Worm (Caenorhabditis elegans) whole organism, young adult: ENCODE results near the gene ZK742.3.

ENCODE experiments used
- F10E7.11 ChIP-seq: sonication (generic microtip); optimal IDR thresholded peaks from 2 replicates; lab custom pipeline; 2017; ENCODE audit warnings: mild to moderate bottlenecking, missing genetic modification characterization, moderate library complexity, missing compliant biosample characterization
- F33H1.4 ChIP-seq: fragments of 200-800 bp; sonication (Bioruptor generic); IDR thresholded peaks from 2 replicates; pipeline ENCODE4 v1.3.6; 2022; ENCODE audit warnings: missing genetic modification reagents, missing genetic modification characterization, missing compliant biosample characterization
- F49E8.2 ChIP-seq: sonication (generic microtip); optimal IDR thresholded peaks from 3 replicates; lab custom pipeline; 2017; ENCODE audit warnings: missing genetic modification characterization, mild to moderate bottlenecking, missing compliant biosample characterization, antibody characterized with exemption, moderate library complexity; ENCODE audit not compliant: insufficient read depth
- T07F8.4 ChIP-seq: sonication (generic microtip); optimal IDR thresholded peaks from 2 replicates; lab custom pipeline; 2016; ENCODE audit warnings: mild to moderate bottlenecking, missing genetic modification characterization, moderate library complexity, missing compliant biosample characterization
- Y67H2A.10 ChIP-seq: fragments of 200-800 bp; sonication (Bioruptor generic); conservative IDR thresholded peaks from 2 replicates; pipeline ENCODE4 v1.3.6; 2022; ENCODE audit warnings: missing genetic modification reagents, missing genetic modification characterization, missing compliant biosample characterization
- aptf-2 ChIP-seq: fragments of 200-800 bp; sonication (Bioruptor generic); conservative IDR thresholded peaks from 2 replicates; pipeline ENCODE4 v1.3.6; 2022; ENCODE audit warnings: missing genetic modification reagents, missing genetic modification characterization, missing compliant biosample characterization
- aptf-3 ChIP-seq: fragments of 200-800 bp; sonication (Bioruptor generic); IDR thresholded peaks from 2 replicates; pipeline ENCODE4 v1.3.6; 2022; ENCODE audit warnings: missing genetic modification characterization, missing compliant biosample characterization
- atf-7 ChIP-seq: sonication (generic microtip); optimal IDR thresholded peaks from 2 replicates; lab custom pipeline; 2017; ENCODE audit warnings: mild to moderate bottlenecking, missing genetic modification characterization, missing compliant biosample characterization
- attf-3 ChIP-seq: fragments of 200-800 bp; sonication (Bioruptor generic); conservative IDR thresholded peaks from 2 replicates; pipeline ENCODE4 v1.3.6; 2022; ENCODE audit warnings: missing genetic modification reagents, missing genetic modification characterization, missing compliant biosample characterization
- attf-5 ChIP-seq: fragments of 200-800 bp; sonication (Bioruptor generic); optimal IDR thresholded peaks from 2 replicates; lab custom pipeline; 2018; ENCODE audit warnings: mild to moderate bottlenecking, missing genetic modification characterization, missing compliant biosample characterization
- bed-1 ChIP-seq: fragments of 200-800 bp; sonication (Bioruptor generic); IDR thresholded peaks from 2 replicates; pipeline ENCODE4 v1.3.6; 2022; ENCODE audit warnings: missing genetic modification reagents, missing genetic modification characterization, missing compliant biosample characterization
- cebp-2 ChIP-seq: fragments of 200-800 bp; sonication (Bioruptor generic); IDR thresholded peaks from 2 replicates; pipeline ENCODE4 v1.3.6; 2022; ENCODE audit warnings: missing genetic modification characterization, missing compliant biosample characterization
- ceh-27 ChIP-seq: fragments of 200-800 bp; sonication (Bioruptor generic); optimal IDR thresholded peaks from 2 replicates; lab custom pipeline; 2018; ENCODE audit warnings: mild to moderate bottlenecking, missing genetic modification characterization, moderate library complexity, missing compliant biosample characterization
- ceh-40 ChIP-seq: fragments of 200-800 bp; sonication (Bioruptor generic); IDR thresholded peaks from 2 replicates; pipeline ENCODE4 v1.3.6; 2022; ENCODE audit warnings: missing genetic modification characterization, missing compliant biosample characterization
- ceh-79 ChIP-seq: sonication (generic microtip); optimal IDR thresholded peaks from 2 replicates; lab custom pipeline; 2017; ENCODE audit warnings: mild to moderate bottlenecking, missing genetic modification characterization, missing compliant biosample characterization
- ceh-91 ChIP-seq: fragments of 200-800 bp; sonication (Bioruptor generic); IDR thresholded peaks from 2 replicates; pipeline ENCODE4 v1.3.6; 2022; ENCODE audit warnings: missing genetic modification reagents, missing genetic modification characterization, missing compliant biosample characterization
- egl-18 ChIP-seq: fragments of 200-800 bp; sonication (Bioruptor generic); IDR thresholded peaks from 2 replicates; pipeline ENCODE4 v1.3.6; 2022; ENCODE audit warnings: missing genetic modification reagents, missing genetic modification characterization, missing compliant biosample characterization
- egrh-3 ChIP-seq: fragments of 200-800 bp; sonication (Bioruptor generic); IDR thresholded peaks from 2 replicates; pipeline ENCODE4 v1.3.6; 2022; ENCODE audit warnings: missing genetic modification reagents, missing genetic modification characterization, missing compliant biosample characterization
- hrde-1 ChIP-seq: sonication (generic microtip); optimal IDR thresholded peaks from 2 replicates; lab custom pipeline; 2016; ENCODE audit warnings: missing genetic modification characterization, mild to moderate bottlenecking, missing compliant biosample characterization, moderate library complexity, missing genotype, missing genetic modification reagents, borderline replicate concordance
- lin-40 ChIP-seq: sonication (generic microtip); optimal IDR thresholded peaks from 2 replicates; lab custom pipeline; 2016; ENCODE audit warnings: missing genetic modification characterization, mild to moderate bottlenecking, missing compliant biosample characterization, missing genotype, missing genetic modification reagents
- lir-1 ChIP-seq: fragments of 200-800 bp; sonication (Bioruptor generic); conservative IDR thresholded peaks from 2 replicates; pipeline ENCODE4 v1.3.6; 2022; ENCODE audit warnings: missing genetic modification reagents, missing genetic modification characterization, missing compliant biosample characterization
- lsl-1 ChIP-seq: fragments of 200-800 bp; sonication (Bioruptor generic); optimal IDR thresholded peaks from 2 replicates; lab custom pipeline; 2018; ENCODE audit warnings: mild to moderate bottlenecking, missing genetic modification characterization, moderate library complexity, missing compliant biosample characterization
- madf-10 ChIP-seq: sonication (generic microtip); optimal IDR thresholded peaks from 2 replicates; lab custom pipeline; 2016; ENCODE audit warnings: mild to moderate bottlenecking, missing genetic modification characterization, missing compliant biosample characterization
- madf-3 ChIP-seq: fragments of 200-800 bp; sonication (Bioruptor generic); IDR thresholded peaks from 2 replicates; pipeline ENCODE4 v1.3.6; 2022; ENCODE audit warnings: missing genetic modification reagents, missing genetic modification characterization, missing compliant biosample characterization
- madf-6 ChIP-seq: fragments of 200-800 bp; sonication (Bioruptor generic); IDR thresholded peaks from 2 replicates; pipeline ENCODE4 v1.3.6; 2022; ENCODE audit warnings: missing genetic modification reagents, missing genetic modification characterization, missing compliant biosample characterization
- madf-8 ChIP-seq: fragments of 200-800 bp; sonication (Bioruptor generic); conservative IDR thresholded peaks from 2 replicates; pipeline ENCODE4 v1.3.6; 2022; ENCODE audit warnings: missing genetic modification reagents, missing genetic modification characterization, missing compliant biosample characterization
- mes-4 ChIP-seq: sonication (generic microtip); optimal IDR thresholded peaks from 2 replicates; lab custom pipeline; 2016; ENCODE audit warnings: missing genotype, missing genetic modification characterization, missing compliant biosample characterization
- nhr-80 ChIP-seq: sonication (generic microtip); optimal IDR thresholded peaks from 2 replicates; lab custom pipeline; 2016; ENCODE audit warnings: missing genetic modification characterization, missing compliant biosample characterization
- pha-4 ChIP-seq: fragments of 150-350 bp; sonication (generic microtip); optimal IDR thresholded peaks from 2 replicates; lab custom pipeline; 2014; ENCODE audit warnings: missing biosample characterization, missing genetic modification reagents, missing genetic modification characterization
- rcor-1 ChIP-seq: fragments of 200-800 bp; sonication (Bioruptor generic); IDR thresholded peaks from 2 replicates; pipeline ENCODE4 v1.3.6; 2022; ENCODE audit warnings: missing genetic modification reagents, missing genetic modification characterization, missing compliant biosample characterization
- rec-8 ChIP-seq, 2 experiments: sonication (generic microtip); optimal IDR thresholded peaks; 2 replicates each; lab custom pipeline; 2016; ENCODE audit warnings: mild to moderate bottlenecking in 2 of 2, missing genetic modification characterization in 2 of 2, missing genetic modification reagents in 2 of 2, missing genotype in 2 of 2, missing biosample characterization in 1 of 2, missing compliant biosample characterization in 1 of 2, moderate library complexity in 1 of 2
- sdz-38 ChIP-seq: sonication (generic microtip); optimal IDR thresholded peaks from 2 replicates; lab custom pipeline; 2016; ENCODE audit warnings: missing genotype, missing genetic modification characterization, missing compliant biosample characterization
- sea-2 ChIP-seq: fragments of 200-800 bp; sonication (Bioruptor generic); IDR thresholded peaks from 2 replicates; pipeline ENCODE4 v1.3.6; 2022; ENCODE audit warnings: missing genetic modification characterization, missing compliant biosample characterization
- snpc-1.1 ChIP-seq: sonication (generic microtip); optimal IDR thresholded peaks from 2 replicates; lab custom pipeline; 2017; ENCODE audit warnings: missing genetic modification characterization, mild to moderate bottlenecking, missing compliant biosample characterization, antibody characterized with exemption, moderate library complexity, missing genotype, missing genetic modification reagents; ENCODE audit not compliant: insufficient read depth
- snpc-1.3 ChIP-seq: sonication (generic microtip); optimal IDR thresholded peaks from 2 replicates; lab custom pipeline; 2017; ENCODE audit warnings: missing genetic modification characterization, mild to moderate bottlenecking, missing compliant biosample characterization, antibody characterized with exemption, moderate library complexity, missing genotype, missing genetic modification reagents; ENCODE audit not compliant: insufficient read depth
- snpc-3.4 ChIP-seq: sonication (generic microtip); optimal IDR thresholded peaks from 2 replicates; lab custom pipeline; 2017; ENCODE audit warnings: missing genetic modification characterization, mild to moderate bottlenecking, missing compliant biosample characterization, antibody characterized with exemption, moderate library complexity, missing genotype, missing genetic modification reagents
- snpc-4 ChIP-seq, 5 experiments: fragments of 150-350 bp in 1 of 5; sonication (generic microtip) in 4 of 5; optimal IDR thresholded peaks; 2 replicates each; lab custom pipeline; 2014 to 2018; ENCODE audit warnings: missing genetic modification characterization in 5 of 5, missing biosample characterization in 3 of 5, antibody characterized with exemption in 2 of 5, mild to moderate bottlenecking in 2 of 5, missing compliant biosample characterization in 2 of 5, missing genotype in 2 of 5, moderate library complexity in 2 of 5, missing genetic modification reagents in 1 of 5
- unc-62 ChIP-seq: fragments of 150-350 bp; optimal IDR thresholded peaks from 2 replicates; lab custom pipeline; 2014; ENCODE audit warnings: missing biosample characterization, missing genetic modification reagents, missing genetic modification characterization
- zfh-2 ChIP-seq: fragments of 200-800 bp; sonication (Bioruptor generic); conservative IDR thresholded peaks from 2 replicates; pipeline ENCODE4 v1.3.6; 2022; ENCODE audit warnings: missing genetic modification reagents, missing genetic modification characterization, missing compliant biosample characterization
- zim-3 ChIP-seq: sonication (generic microtip); optimal IDR thresholded peaks from 2 replicates; lab custom pipeline; 2017; ENCODE audit warnings: mild to moderate bottlenecking, missing genetic modification characterization, moderate library complexity, missing compliant biosample characterization
- ztf-18 ChIP-seq: sonication (generic microtip); optimal IDR thresholded peaks from 2 replicates; lab custom pipeline; 2016; ENCODE audit warnings: missing genotype, mild to moderate bottlenecking, missing genetic modification characterization, missing compliant biosample characterization
- ztf-22 ChIP-seq: fragments of 200-800 bp; sonication (Bioruptor generic); optimal IDR thresholded peaks from 2 replicates; lab custom pipeline; 2018; ENCODE audit warnings: mild to moderate bottlenecking, missing genetic modification characterization, moderate library complexity, missing compliant biosample characterization
- ztf-3 ChIP-seq: fragments of 200-800 bp; sonication (Bioruptor generic); optimal IDR thresholded peaks from 2 replicates; lab custom pipeline; 2018; ENCODE audit warnings: mild to moderate bottlenecking, missing genetic modification characterization, missing compliant biosample characterization
- ztf-6 ChIP-seq: fragments of 200-800 bp; sonication (Bioruptor generic); IDR thresholded peaks from 2 replicates; pipeline ENCODE4 v1.3.6; 2022; ENCODE audit warnings: missing genetic modification reagents, missing genetic modification characterization, missing compliant biosample characterization

The ZK742.3 gene

DNA sequence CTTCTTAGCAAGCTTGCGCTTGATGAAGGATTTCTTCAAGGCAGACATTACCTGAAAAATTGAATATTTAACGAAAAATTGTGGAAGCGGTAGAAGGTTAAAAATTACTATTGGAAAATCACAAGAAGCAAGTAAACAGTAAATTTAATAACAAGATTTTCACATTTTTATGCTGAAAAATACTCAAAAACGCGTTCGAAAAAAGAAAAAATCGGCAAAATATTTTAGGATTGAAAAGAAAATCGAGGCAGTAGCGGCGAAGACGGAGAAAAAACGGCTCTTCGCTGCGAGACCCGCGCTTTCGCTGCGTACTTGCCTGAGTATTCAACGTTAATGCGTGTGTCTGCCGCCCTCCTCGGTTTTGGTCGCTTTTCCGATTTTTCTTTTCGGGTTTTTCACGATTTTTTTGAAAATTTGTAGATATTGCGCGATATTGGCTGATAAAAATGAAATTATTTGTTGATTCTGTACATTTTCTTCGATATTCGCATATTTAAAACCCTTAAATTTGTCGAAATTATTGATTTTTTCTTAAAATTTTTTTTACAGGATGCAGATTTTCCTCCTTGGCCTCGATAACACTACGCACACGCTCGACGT lies 33.6 kb downstream of the ZK742.3 start, which contains the start of the genes rpl-39 and rps-30 (continued):
- TF ChIP-seq Y67H2A.10 (GFP tag; lab: Robert Waterston, UW) = peak; percentile 53; the same call in 1 of the 2 replicates
- TF ChIP-seq snpc-4 (GFP tag; optimal IDR thresholded peaks at IDR 0.05; lab: Kevin White, UChicago) = peak; percentile 28
- peak in 3 of 4 experiments; percentile 47 to 73 (median 53) for TF ChIP-seq snpc-4 (tag; optimal IDR thresholded peaks at IDR 0.05; lab: Kevin White, UChicago)
- peak; percentile 29 for TF ChIP-seq pha-4 (tag; lab: Kevin White, UChicago)
- TF ChIP-seq egrh-3 (GFP tag; lab: Robert Waterston, UW) = peak; percentile 34; the same call in 1 of the 2 replicates
- TF ChIP-seq, all 124 proteins: peak for 44

- TF ChIP-seq madf-8 (GFP tag; lab: Robert Waterston, UW) (no peak), T07F8.4 (tag; lab: Kevin White, UChicago) (no peak), atf-7 (tag; lab: Kevin White, UChicago) (no peak), lsl-1 (GFP tag; lab: Kevin White, UChicago) (no peak), attf-3 (GFP tag; lab: Robert Waterston, UW) (no peak), snpc-4 (GFP tag; optimal IDR thresholded peaks at IDR 0.05; lab: Kevin White, UChicago) (no peak), snpc-4 (tag; optimal IDR thresholded peaks at IDR 0.05; lab: Kevin White, UChicago) (no peak), nhr-80 (tag; lab: Kevin White, UChicago) (no peak), sdz-38 (tag; lab: Kevin White, UChicago) (no peak), attf-5 (GFP tag; lab: Kevin White, UChicago) (no peak), bed-1 (GFP tag; lab: Robert Waterston, UW) (no peak), madf-3 (GFP tag; lab: Robert Waterston, UW) (no peak), ztf-3 (GFP tag; lab: Kevin White, UChicago) (no peak), ztf-22 (GFP tag; lab: Kevin White, UChicago) (no peak), aptf-2 (no peak), madf-6 (GFP tag; lab: Robert Waterston, UW) (peak; percentile 48; the same call in 1 of the 2 replicates), ceh-91 (no peak), ztf-6 (GFP tag; lab: Robert Waterston, UW) (no peak), mes-4 (no peak), zfh-2 (GFP tag; lab: Robert Waterston, UW) (no peak), aptf-3 (GFP tag; lab: Robert Waterston, UW) (no peak), madf-10 (tag; lab: Kevin White, UChicago) (no peak), sea-2 (no peak), egl-18 (no peak), rcor-1 (GFP tag; lab: Robert Waterston, UW) (no peak), lir-1 (no peak), unc-62 (no peak), F49E8.2 (tag; lab: Kevin White, UChicago) (no peak), zim-3 (tag; lab: Kevin White, UChicago) (no peak), F10E7.11 (no peak), rec-8 (tag; optimal IDR thresholded peaks at IDR 0.05; lab: Kevin White, UChicago) (no peak), ceh-40 (GFP tag; lab: Robert Waterston, UW) (no peak), snpc-1.1 (tag; lab: Kevin White, UChicago) (no peak), lin-40 (tag; lab: Kevin White, UChicago) (no peak), snpc-3.4 (tag; lab: Kevin White, UChicago) (no peak), ceh-79 (tag; lab: Kevin White, UChicago) (no peak), cebp-2 (no peak), ceh-27 (no peak), F33H1.4 (peak; percentile 8; the same call in 1 of the 2 replicates), snpc-1.3 (tag; lab: Kevin White, UChicago) (no peak), hrde-1 (tag; lab: Kevin White, UChicago) (no peak), ztf-18 (tag; lab: Kevin White, UChicago) (no peak)
These were observed 34.5 kb downstream of the ZK742.3 start for ce11 chrV:7775226-7775625.
